Fruit fly (Drosophila melanogaster) whole organism, embryonic: ENCODE data around the gene PIG-Q.

Experiments
- B-H1 ChIP-seq: fragments of 200-800 bp; sonication (Bioruptor generic); IDR thresholded peaks from 3 replicates; pipeline ENCODE4 v1.3.6; 2022; ENCODE audit warnings: missing biosample characterization, missing genetic modification characterization
- C15 ChIP-seq: fragments of 200-800 bp; sonication (Bioruptor generic); IDR thresholded peaks from 3 replicates; pipeline ENCODE4 v1.3.6; 2022; ENCODE audit warnings: missing biosample characterization, missing genetic modification characterization
- CG10462 ChIP-seq: fragments of 200-800 bp; sonication (Bioruptor generic); optimal IDR thresholded peaks from 2 replicates; lab custom pipeline; 2016; ENCODE audit warnings: missing biosample characterization, missing genetic modification characterization
- CG11398 ChIP-seq: fragments of 200-800 bp; sonication (Bioruptor generic); optimal IDR thresholded peaks from 2 replicates; lab custom pipeline; 2016; ENCODE audit warnings: missing biosample characterization, missing genetic modification characterization
- CG12391 ChIP-seq: fragments of 200-800 bp; sonication (Bioruptor generic); optimal IDR thresholded peaks from 3 replicates; lab custom pipeline; 2018; ENCODE audit warnings: missing biosample characterization, mild to moderate bottlenecking, missing genetic modification characterization, moderate library complexity
- CG13123 ChIP-seq: fragments of 200-800 bp; sonication (Bioruptor generic); optimal IDR thresholded peaks from 2 replicates; lab custom pipeline; 2016; ENCODE audit warnings: missing biosample characterization, missing genetic modification characterization
- CG13624 ChIP-seq: fragments of 200-800 bp; sonication (Bioruptor generic); optimal IDR thresholded peaks from 2 replicates; lab custom pipeline; 2016; ENCODE audit warnings: missing biosample characterization, missing genetic modification characterization
- CG17829 ChIP-seq: fragments of 200-800 bp; optimal IDR thresholded peaks from 2 replicates; lab custom pipeline; 2019; ENCODE audit warnings: missing biosample characterization, mild to moderate bottlenecking, missing genetic modification characterization, moderate library complexity
- CG2889 ChIP-seq: fragments of 200-800 bp; sonication (Bioruptor generic); IDR thresholded peaks from 3 replicates; pipeline ENCODE4 v1.3.6; 2022; ENCODE audit warnings: missing biosample characterization, missing genetic modification characterization
- CG4360 ChIP-seq: fragments of 200-800 bp; sonication (Bioruptor generic); IDR thresholded peaks from 2 replicates; pipeline ENCODE4 v1.3.6; 2022; ENCODE audit warnings: missing biosample characterization, missing genetic modification characterization
- CG4424 ChIP-seq: fragments of 200-800 bp; sonication (Bioruptor generic); optimal IDR thresholded peaks from 3 replicates; lab custom pipeline; 2016; ENCODE audit warnings: missing biosample characterization, missing genetic modification characterization
- CG5953 ChIP-seq: fragments of 200-800 bp; sonication (Bioruptor generic); IDR thresholded peaks from 2 replicates; pipeline ENCODE4 v1.3.6; 2022; ENCODE audit warnings: missing biosample characterization, missing genetic modification characterization
- Hand ChIP-seq: fragments of 200-800 bp; sonication (Bioruptor generic); optimal IDR thresholded peaks from 2 replicates; lab custom pipeline; 2017; ENCODE audit warnings: mild to moderate bottlenecking, missing biosample characterization, missing genetic modification reagents, missing genetic modification characterization
- HmgZ ChIP-seq: fragments of 200-800 bp; sonication (Bioruptor generic); optimal IDR thresholded peaks from 2 replicates; lab custom pipeline; 2018; ENCODE audit warnings: missing biosample characterization, mild to moderate bottlenecking, missing genetic modification characterization
- Hmr ChIP-seq: fragments of 200-800 bp; sonication (Bioruptor generic); optimal IDR thresholded peaks from 3 replicates; lab custom pipeline; 2017; ENCODE audit warnings: mild to moderate bottlenecking, missing biosample characterization, missing genetic modification reagents, missing genetic modification characterization
- MESR4 ChIP-seq: fragments of 200-800 bp; sonication (Bioruptor generic); optimal IDR thresholded peaks from 2 replicates; lab custom pipeline; 2018; ENCODE audit warnings: missing biosample characterization, mild to moderate bottlenecking, missing genetic modification characterization, moderate library complexity
- Mad ChIP-seq: fragments of 200-800 bp; sonication (Bioruptor generic); optimal IDR thresholded peaks from 2 replicates; lab custom pipeline; 2016; ENCODE audit warnings: missing biosample characterization, missing genetic modification characterization
- Sry-β ChIP-seq: fragments of 200-800 bp; sonication (Bioruptor generic); optimal IDR thresholded peaks from 2 replicates; lab custom pipeline; 2018; ENCODE audit warnings: missing biosample characterization, mild to moderate bottlenecking, missing genetic modification characterization, moderate library complexity
- TFAM ChIP-seq: fragments of 200-800 bp; sonication (Bioruptor generic); optimal IDR thresholded peaks from 2 replicates; lab custom pipeline; 2017; ENCODE audit warnings: missing biosample characterization, missing genetic modification characterization, inconsistent platforms
- Usf ChIP-seq: fragments of 200-800 bp; sonication (Bioruptor generic); optimal IDR thresholded peaks from 2 replicates; lab custom pipeline; 2017; ENCODE audit warnings: missing genotype, missing biosample characterization, missing genetic modification characterization
- ase ChIP-seq: fragments of 200-800 bp; sonication (Bioruptor generic); IDR thresholded peaks from 3 replicates; pipeline ENCODE4 v1.3.6; 2022; ENCODE audit warnings: missing biosample characterization, missing genetic modification characterization
- az2 ChIP-seq: fragments of 200-800 bp; sonication (Bioruptor generic); optimal IDR thresholded peaks from 3 replicates; lab custom pipeline; 2016; ENCODE audit warnings: missing biosample characterization, missing genetic modification characterization
- bsh ChIP-seq, 2 experiments: fragments of 200-800 bp; sonication (Bioruptor generic); optimal IDR thresholded peaks; 2 replicates each; lab custom pipeline; 2017 to 2018; ENCODE audit warnings: mild to moderate bottlenecking in 2 of 2, missing biosample characterization in 2 of 2, missing genetic modification characterization in 2 of 2, moderate library complexity in 1 of 2
- cas ChIP-seq: fragments of 200-800 bp; sonication (Bioruptor generic); IDR thresholded peaks from 2 replicates; pipeline ENCODE4 v1.3.6; 2022; ENCODE audit warnings: missing biosample characterization, missing genetic modification characterization
- chinmo ChIP-seq: fragments of 200-800 bp; sonication (Bioruptor generic); IDR thresholded peaks from 4 replicates; pipeline ENCODE4 v1.3.6; 2022; ENCODE audit warnings: missing biosample characterization, missing genetic modification characterization; ENCODE audit not compliant: partially characterized antibody
- croc ChIP-seq: fragments of 200-800 bp; sonication (Bioruptor generic); conservative IDR thresholded peaks from 3 replicates; pipeline ENCODE4 v1.3.6; 2022; ENCODE audit warnings: missing biosample characterization, missing genetic modification characterization
- ewg ChIP-seq: fragments of 200-800 bp; sonication (Bioruptor generic); optimal IDR thresholded peaks from 3 replicates; lab custom pipeline; 2017; ENCODE audit warnings: mild to moderate bottlenecking, missing biosample characterization, missing genetic modification reagents, missing genetic modification characterization
- fd96Cb ChIP-seq: fragments of 200-800 bp; sonication (Bioruptor generic); optimal IDR thresholded peaks from 2 replicates; lab custom pipeline; 2018; ENCODE audit warnings: missing biosample characterization, mild to moderate bottlenecking, missing genetic modification characterization, moderate library complexity
- gem ChIP-seq: fragments of 200-800 bp; sonication (Bioruptor generic); optimal IDR thresholded peaks from 2 replicates; lab custom pipeline; 2019; ENCODE audit warnings: missing biosample characterization, mild to moderate bottlenecking, missing genetic modification characterization, moderate library complexity
- gro ChIP-seq: fragments of 200-800 bp; sonication (Bioruptor generic); optimal IDR thresholded peaks from 2 replicates; lab custom pipeline; 2016; ENCODE audit warnings: missing biosample characterization, missing genetic modification characterization
- hkb ChIP-seq, 2 experiments: fragments of 200-800 bp in 1 of 2; fragments of >200 bp in 1 of 2; sonication (Bioruptor generic) in 1 of 2; IDR thresholded peaks in 1 of 2; optimal IDR thresholded peaks in 1 of 2; 2 replicates each; pipeline versions ENCODE4 v1.3.6 to Lab custom; 2017 to 2022; ENCODE audit warnings: missing biosample characterization in 1 of 2, missing genetic modification characterization in 1 of 2
- hth ChIP-seq: fragments of >200 bp; optimal IDR thresholded peaks from 2 replicates; lab custom pipeline; 2017; ENCODE audit warnings: inconsistent platforms
- lbe ChIP-seq: fragments of 200-800 bp; sonication (Bioruptor generic); optimal IDR thresholded peaks from 2 replicates; lab custom pipeline; 2016; ENCODE audit warnings: missing biosample characterization, mild to moderate bottlenecking, missing genetic modification characterization
- lilli ChIP-seq: fragments of 200-800 bp; sonication (Bioruptor generic); optimal IDR thresholded peaks from 3 replicates; lab custom pipeline; 2016; ENCODE audit warnings: missing biosample characterization, missing genetic modification characterization
- lmd ChIP-seq: fragments of 200-800 bp; sonication (Bioruptor generic); IDR thresholded peaks from 2 replicates; pipeline ENCODE4 v1.3.6; 2022; ENCODE audit warnings: missing biosample characterization, missing genetic modification characterization
- lola ChIP-seq, 3 experiments: fragments of >200 bp in 2 of 3; fragments of 200-800 bp in 1 of 3; sonication (Bioruptor generic) in 1 of 3; optimal IDR thresholded peaks; 2 replicates each; lab custom pipeline; 2017 to 2019; ENCODE audit warnings: missing biosample characterization in 3 of 3, missing genetic modification characterization in 3 of 3, mild to moderate bottlenecking in 1 of 3, moderate library complexity in 1 of 3
- pfk ChIP-seq: fragments of 200-800 bp; sonication (Bioruptor generic); optimal IDR thresholded peaks from 2 replicates; lab custom pipeline; 2018; ENCODE audit warnings: missing biosample characterization, mild to moderate bottlenecking, missing genetic modification characterization, moderate library complexity
- pita ChIP-seq: fragments of 200-800 bp; sonication (Bioruptor generic); optimal IDR thresholded peaks from 2 replicates; lab custom pipeline; 2017; ENCODE audit warnings: missing biosample characterization, mild to moderate bottlenecking, missing genetic modification characterization
- prd ChIP-seq, 3 experiments: fragments of >200 bp in 2 of 3; fragments of 200-800 bp in 1 of 3; sonication (Bioruptor generic) in 1 of 3; optimal IDR thresholded peaks in 2 of 3; IDR thresholded peaks in 1 of 3; 2 replicates in 2 of 3; 3 replicates in 1 of 3; pipeline versions ENCODE4 v1.3.6 to Lab custom; 2017 to 2022; ENCODE audit warnings: missing biosample characterization in 1 of 3, missing genetic modification characterization in 1 of 3
- pum ChIP-seq: fragments of 200-800 bp; sonication (Bioruptor generic); optimal IDR thresholded peaks from 2 replicates; lab custom pipeline; 2016; ENCODE audit warnings: missing biosample characterization, missing genetic modification characterization
- run ChIP-seq: fragments of 200-800 bp; sonication (Bioruptor generic); optimal IDR thresholded peaks from 3 replicates; lab custom pipeline; 2018; ENCODE audit warnings: missing biosample characterization, mild to moderate bottlenecking, missing genetic modification characterization
- sd ChIP-seq: fragments of 200-800 bp; sonication (Bioruptor generic); optimal IDR thresholded peaks from 3 replicates; lab custom pipeline; 2018; ENCODE audit warnings: missing biosample characterization, mild to moderate bottlenecking, missing genetic modification characterization, moderate library complexity
- sens-2 ChIP-seq: fragments of 200-800 bp; sonication (Bioruptor generic); IDR thresholded peaks from 2 replicates; pipeline ENCODE4 v1.3.6; 2022; ENCODE audit warnings: missing biosample characterization, missing genetic modification characterization
- sqz ChIP-seq: fragments of 200-800 bp; sonication (Bioruptor generic); optimal IDR thresholded peaks from 3 replicates; lab custom pipeline; 2018; ENCODE audit warnings: missing biosample characterization, mild to moderate bottlenecking, missing genetic modification characterization
- ttk ChIP-seq: fragments of 200-800 bp; sonication (Bioruptor generic); IDR thresholded peaks from 2 replicates; pipeline ENCODE4 v2.1.2; 2022; ENCODE audit warnings: missing biosample characterization, missing genetic modification characterization
- unpg ChIP-seq: fragments of 200-800 bp; sonication (Bioruptor generic); optimal IDR thresholded peaks from 3 replicates; lab custom pipeline; 2018; ENCODE audit warnings: missing biosample characterization, mild to moderate bottlenecking, missing genetic modification characterization, moderate library complexity
- vvl ChIP-seq: fragments of 200-800 bp; sonication (Bioruptor generic); IDR thresholded peaks from 2 replicates; pipeline ENCODE4 v1.3.6; 2022; ENCODE audit warnings: missing biosample characterization, missing genetic modification characterization

PIG-Q gene

DNA sequence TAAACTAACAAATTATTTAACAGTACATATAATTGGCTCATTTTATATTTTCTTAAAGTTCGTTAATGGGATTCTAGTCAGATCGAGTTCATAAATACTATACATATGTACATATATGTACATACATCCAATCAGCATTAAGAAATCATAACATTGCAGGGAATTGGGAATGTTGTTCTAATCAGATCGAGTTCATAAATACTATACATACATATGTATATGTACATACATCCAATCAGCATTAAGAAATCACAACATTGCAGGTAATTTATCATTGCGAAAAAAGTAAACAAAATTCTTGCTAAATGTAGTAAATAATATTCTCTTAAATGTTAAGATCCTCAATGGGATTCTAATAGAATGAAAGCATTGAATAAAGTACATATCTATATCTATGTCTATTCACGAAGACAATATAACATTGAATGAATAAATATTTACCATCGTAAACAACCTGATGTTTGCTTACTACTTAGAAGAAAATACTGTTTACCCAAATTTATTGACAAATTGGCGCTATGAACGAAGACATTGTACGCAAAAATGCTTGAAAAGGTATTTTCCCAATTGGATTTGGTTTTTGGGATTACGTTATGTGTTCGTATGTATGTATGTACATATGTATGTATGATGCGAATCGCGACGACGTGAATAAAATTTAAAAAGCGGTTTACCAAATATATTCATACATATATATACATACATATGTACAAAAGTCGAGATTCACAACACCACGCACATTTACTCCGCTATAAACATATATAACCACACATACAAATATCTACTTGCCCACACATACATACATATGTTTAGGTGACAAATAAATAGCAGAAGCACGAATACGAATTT lies 24.9 kb downstream of the PIG-Q start (continued):
- TF ChIP-seq sqz (no peak), ttk (no peak), CG11398 (GFP tag; lab: Kevin White, UChicago) (peak; percentile 68), TFAM (GFP tag; lab: Kevin White, UChicago) (peak; percentile 0), pum (GFP tag; lab: Kevin White, UChicago) (no peak), C15 (GFP tag; lab: Robert Waterston, UW) (peak; percentile 64; the same call in 1 of the 3 replicates), Sry-β (peak; percentile 48), lbe (GFP tag; lab: Kevin White, UChicago) (no peak), CG4360 (no peak), hkb (optimal IDR thresholded peaks at IDR 0.05; lab: Kevin White, UChicago) (no peak), hkb (GFP tag; IDR thresholded peaks at IDR 0.05; lab: Robert Waterston, UW) (peak; percentile 76), pita (GFP tag; lab: Kevin White, UChicago) (no peak), CG5953 (GFP tag; lab: Robert Waterston, UW) (no peak), CG10462 (GFP tag; lab: Kevin White, UChicago) (peak; percentile 45), lilli (peak; percentile 51), az2 (GFP tag; lab: Kevin White, UChicago) (no peak), pfk (peak; percentile 73), CG2889 (GFP tag; lab: Robert Waterston, UW) (0 out of 3 replicates have a peak, but pooled peaks have one; percentile 25), Mad (GFP tag; lab: Kevin White, UChicago) (no peak), sd (tag; lab: Kevin White, UChicago) (peak; percentile 81), hth (no peak), CG4424 (GFP tag; lab: Kevin White, UChicago) (peak; percentile 37), Usf (GFP tag; lab: Kevin White, UChicago) (no peak), B-H1 (GFP tag; lab: Robert Waterston, UW) (peak; percentile 38; the same call in 1 of the 3 replicates), vvl (GFP tag; lab: Robert Waterston, UW) (peak; percentile 41; the same call in 1 of the 2 replicates), cas (GFP tag; lab: Robert Waterston, UW) (no peak), CG17829 (tag; lab: Kevin White, UChicago) (peak; percentile 50), bsh (GFP tag; optimal IDR thresholded peaks at IDR 0.05; lab: Kevin White, UChicago) (peak in 1 of 2 experiments; percentile 80), gem (tag; lab: Kevin White, UChicago) (peak; percentile 83), ewg (GFP tag; lab: Kevin White, UChicago) (no peak), croc (no peak), prd (optimal IDR thresholded peaks at IDR 0.05; lab: Kevin White, UChicago) (no peak), prd (GFP tag; IDR thresholded peaks at IDR 0.05; lab: Robert Waterston, UW) (peak; percentile 12; the same call in 1 of the 3 replicates), ase (GFP tag; lab: Robert Waterston, UW) (peak; percentile 8; the same call in 1 of the 3 replicates), lola (GFP tag; optimal IDR thresholded peaks at IDR 0.05; lab: Kevin White, UChicago) (peak in 1 of 3 experiments; percentile 71), sens-2 (GFP tag; lab: Robert Waterston, UW) (no peak), Hmr (GFP tag; lab: Kevin White, UChicago) (no peak), Hand (peak; percentile 78), chinmo (no peak), CG12391 (tag; lab: Kevin White, UChicago) (peak; percentile 67), run (tag; lab: Kevin White, UChicago) (no peak), fd96Cb (tag; lab: Kevin White, UChicago) (peak; percentile 56), HmgZ (tag; lab: Kevin White, UChicago) (peak; percentile 94), gro (GFP tag; lab: Kevin White, UChicago) (peak; percentile 72), lmd (GFP tag; lab: Robert Waterston, UW) (no peak), CG13624 (GFP tag; lab: Kevin White, UChicago) (peak; percentile 62), MESR4 (no peak), unpg (peak; percentile 83), CG13123 (GFP tag; lab: Kevin White, UChicago) (peak; percentile 75)
